Worm (Caenorhabditis elegans): ENCODE measurements around the gene clc-1.

The clc-1 gene

DNA sequence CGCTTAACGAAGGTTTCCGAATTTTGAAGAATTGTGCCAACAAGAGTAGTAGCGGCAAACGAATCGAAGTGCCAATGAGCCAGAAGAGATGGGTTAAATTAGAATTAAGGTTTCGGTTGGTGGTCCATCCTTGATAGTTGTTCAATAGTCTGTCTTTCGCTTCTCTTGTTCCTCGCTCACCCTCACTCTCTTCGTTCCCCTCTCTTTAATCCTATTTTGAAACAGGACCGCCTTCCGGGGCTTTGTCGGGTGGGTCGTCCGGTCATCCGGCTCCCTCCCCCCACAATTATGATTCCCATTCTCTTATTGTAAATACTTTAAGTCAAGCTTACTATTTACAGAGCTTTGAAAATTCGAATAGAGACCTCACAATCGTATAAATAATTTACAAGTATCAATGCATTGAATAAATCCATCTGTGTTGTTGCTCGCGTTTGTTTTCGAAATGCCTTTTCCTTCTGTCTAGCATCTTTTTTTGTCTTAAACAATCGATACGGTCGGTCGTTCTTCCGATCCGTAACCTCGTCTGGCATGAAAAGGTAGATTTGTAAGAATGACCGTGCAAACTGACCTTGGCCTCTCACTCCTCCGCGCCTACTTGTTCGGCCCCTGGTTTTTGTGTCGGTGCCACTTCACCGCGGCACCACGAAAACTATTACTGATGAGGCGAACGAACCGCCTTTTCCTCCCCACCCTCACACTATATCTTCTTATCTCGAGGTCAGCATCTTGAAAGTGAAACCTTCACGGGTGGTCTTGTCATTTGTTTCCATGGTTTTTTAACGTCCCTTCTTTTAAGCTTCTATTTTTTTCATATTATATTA is 13.9 kb upstream of the clc-1 start:
- TF ChIP-seq unc-62 (GFP tag; optimal IDR thresholded peaks at IDR 0.05) = no peak

DNA sequence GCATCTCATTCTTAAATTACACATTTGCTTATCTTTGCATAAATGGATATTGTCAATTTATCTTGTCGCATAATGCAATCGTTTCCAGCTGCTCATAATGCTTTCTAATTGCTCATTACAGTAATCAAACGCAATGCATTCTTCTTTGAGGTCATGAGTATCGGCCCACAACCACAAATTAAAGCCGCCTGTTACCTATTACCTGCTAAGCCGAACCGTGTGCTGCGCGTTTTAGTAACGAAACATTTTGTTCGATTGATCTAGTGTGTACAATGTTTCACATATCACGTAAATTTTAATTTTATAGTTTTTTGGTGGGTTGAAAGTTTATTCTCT is 13.3 kb upstream of the clc-1 start:
- TF ChIP-seq unc-62 (GFP tag; optimal IDR thresholded peaks at IDR 0.05) = no peak

DNA sequence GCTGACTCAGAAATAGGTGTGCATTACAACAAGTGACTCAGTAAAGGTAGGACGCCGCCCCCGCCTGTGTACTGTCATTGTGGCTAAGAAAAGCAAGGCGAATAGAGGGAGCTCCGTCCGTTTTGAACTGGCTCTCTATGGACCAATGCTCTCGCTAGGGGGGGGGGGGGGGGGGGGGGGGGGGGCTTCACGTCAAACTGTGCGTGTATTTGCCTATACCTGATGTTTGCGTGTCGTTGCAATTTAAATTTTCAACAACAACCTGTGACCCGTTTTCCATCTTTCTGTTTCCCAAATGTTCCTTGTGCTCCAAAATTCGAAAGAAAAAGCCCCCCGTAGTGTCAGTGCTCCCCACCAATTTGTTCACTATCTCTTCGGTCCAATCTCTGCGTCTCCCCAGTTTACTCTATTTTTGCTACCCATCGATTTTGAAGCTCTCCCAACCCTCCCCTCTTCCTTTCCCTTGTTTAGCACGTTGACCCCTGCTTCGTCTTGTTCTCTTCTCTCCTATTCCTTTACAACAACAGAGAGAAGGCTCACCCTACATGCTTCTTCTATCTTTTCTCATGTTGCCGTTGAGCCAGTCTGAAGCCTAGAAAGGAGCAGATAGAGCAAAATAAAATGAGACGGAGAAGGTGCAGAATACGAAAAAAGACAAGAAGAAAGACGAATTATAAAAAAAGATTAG is 12.7 kb upstream of the clc-1 start:
- TF ChIP-seq unc-62 (GFP tag; optimal IDR thresholded peaks at IDR 0.05) = no peak

DNA sequence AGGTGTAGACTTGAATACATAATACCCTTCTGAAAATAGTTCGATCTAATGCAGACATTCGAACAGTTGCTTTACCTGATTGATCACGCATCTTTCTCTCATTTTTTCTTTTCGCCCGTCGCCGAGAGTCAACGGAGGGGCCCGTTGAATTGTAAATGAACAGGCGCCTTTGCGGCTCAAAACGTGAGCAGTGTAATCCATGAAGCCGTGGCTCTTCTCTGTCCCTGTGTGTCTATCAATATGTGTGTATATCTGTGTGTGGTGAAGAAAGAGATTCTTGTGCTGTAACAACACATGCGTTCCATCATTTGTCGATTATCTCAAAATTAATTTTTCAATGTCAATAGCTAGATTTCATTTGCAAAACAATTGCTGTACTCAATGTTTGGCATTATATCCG is 11.7 kb upstream of the clc-1 start:
- TF ChIP-seq unc-62 (GFP tag; optimal IDR thresholded peaks at IDR 0.05) = no peak

DNA sequence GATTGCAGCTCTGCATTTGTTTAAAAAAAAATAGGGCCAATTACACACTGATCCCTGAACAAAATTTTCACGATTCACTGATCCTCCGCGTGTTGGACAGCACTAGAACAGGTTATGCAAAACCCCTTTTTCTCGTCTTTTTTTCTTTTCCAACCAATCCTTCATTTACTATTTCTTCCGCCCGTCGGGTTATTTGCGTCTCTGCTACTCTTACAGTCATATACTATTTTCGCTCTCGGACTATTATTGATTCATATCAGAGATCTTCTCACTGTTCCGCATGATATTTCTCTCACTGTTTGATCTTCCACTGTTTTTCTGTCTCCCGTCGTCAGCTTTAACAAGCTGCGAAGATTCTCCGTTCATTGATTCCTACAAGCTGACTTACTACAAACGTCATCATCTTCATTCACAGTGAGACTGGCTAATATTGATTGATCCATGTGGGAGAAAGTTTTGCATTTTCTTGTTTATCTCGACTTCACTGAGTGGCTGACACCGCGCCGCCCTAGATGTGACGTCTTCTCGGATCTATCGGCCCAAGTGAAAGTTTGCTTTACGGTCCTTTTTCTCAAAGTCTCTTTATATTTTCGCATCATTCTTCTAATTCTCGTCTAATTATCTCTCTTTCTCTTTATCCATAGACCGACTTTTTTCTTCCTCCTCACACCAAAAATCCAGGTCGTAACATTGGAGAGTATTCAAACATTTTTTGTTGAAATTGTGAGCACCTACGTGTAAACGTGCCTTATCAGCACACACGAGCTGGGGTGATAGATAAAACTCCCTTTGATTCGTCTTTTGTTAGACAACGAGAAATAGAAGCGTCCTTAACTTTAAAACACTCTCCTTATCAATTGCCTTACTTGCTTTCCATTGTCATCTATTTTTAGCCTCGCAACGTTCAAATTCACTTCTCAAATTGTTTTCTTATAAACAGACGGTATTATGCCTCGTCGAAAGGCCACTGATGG is 10.8 kb upstream of the clc-1 start:
- TF ChIP-seq unc-62 (GFP tag; optimal IDR thresholded peaks at IDR 0.05) = no peak

DNA sequence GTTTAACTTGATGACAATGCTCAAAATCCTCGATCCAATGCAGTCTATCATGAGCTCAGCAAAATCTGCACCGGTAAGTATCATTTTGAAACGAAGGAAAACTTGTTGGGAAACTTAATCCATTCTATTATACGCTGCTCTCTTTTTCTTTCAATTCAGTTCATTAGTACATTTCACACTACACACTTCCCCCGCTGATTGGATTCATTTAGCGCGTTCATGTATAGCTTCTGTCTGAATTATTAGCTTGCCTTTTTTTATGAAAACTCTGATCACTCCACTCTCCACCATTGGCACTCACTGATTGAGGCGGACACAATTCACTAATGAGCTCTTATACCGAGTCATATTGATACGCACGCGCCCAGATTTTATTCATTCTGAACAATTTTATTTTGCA is 9.0 kb upstream of the clc-1 start:
- TF ChIP-seq unc-62 (GFP tag; optimal IDR thresholded peaks at IDR 0.05) = no peak

DNA sequence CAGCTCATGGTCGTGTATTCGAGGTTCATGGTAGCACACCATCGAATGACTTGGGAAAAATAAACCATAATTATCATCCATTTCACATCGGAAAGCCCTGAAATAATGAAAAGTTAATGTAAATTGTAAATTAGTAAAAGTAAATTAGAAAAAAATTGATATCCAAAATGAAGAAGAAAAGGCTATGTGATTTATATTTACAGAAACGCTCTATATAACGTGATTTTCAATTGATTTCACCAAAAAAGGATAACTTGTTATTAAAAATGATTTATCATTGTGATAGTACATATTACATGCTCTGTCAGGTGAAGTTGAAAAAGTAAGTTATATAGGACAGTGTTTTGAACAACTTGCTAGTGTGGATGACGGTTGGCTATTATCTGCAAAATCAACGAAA is 4.5 kb upstream of the clc-1 start, which contains the start of gene C09F12.3:
Gene C09F12.3 (minus strand): TSS at position 101 of the 400 bp plus-strand sequence.
- TF ChIP-seq unc-62 (GFP tag; optimal IDR thresholded peaks at IDR 0.05) = no peak

DNA sequence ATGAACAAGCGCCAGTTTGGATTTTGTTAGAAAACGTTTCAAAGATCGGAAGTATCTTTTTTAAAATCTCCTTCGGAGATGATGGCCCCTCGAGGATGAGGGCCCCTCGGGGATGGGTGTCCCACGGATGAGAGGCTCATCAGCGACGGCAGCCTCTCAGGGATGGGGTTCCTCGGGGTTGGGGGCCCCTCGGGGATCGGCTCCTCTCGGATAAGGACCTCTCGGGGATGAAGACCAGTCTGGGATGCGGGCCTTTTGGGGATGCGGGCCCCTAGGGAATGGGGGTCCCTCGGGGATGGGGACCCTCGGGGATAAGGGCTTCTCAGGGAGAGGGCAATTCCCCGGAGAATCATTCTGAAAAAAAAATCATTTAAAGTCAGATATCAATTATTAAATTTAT is 3.1 kb downstream of the clc-1 start:
- TF ChIP-seq unc-62 (GFP tag; optimal IDR thresholded peaks at IDR 0.05) = no peak

DNA sequence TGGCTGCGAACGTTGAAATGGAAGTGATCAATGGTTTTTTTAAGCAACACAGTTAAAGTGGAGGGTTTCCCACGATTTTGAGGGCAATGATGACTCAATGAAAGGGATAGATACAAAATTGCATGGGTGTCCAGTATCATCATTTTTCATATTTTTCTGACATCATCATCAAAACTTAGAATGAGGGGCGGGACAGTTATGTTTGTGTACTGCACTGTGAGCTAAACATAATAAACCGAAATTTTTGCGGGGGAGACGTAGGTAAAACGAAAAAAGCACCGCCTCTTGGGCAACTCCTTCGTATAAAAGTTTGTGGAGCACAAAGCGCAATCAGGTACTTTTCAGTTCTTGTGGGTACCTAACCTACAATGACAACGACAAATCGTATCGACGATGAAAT is 6.4 kb downstream of the clc-1 start, which contains the start of gene C09F12.2:
Gene C09F12.2 (plus strand): TSS at position 301 of the 400 bp plus-strand sequence.
- TF ChIP-seq unc-62 (GFP tag; optimal IDR thresholded peaks at IDR 0.05) = no peak

DNA sequence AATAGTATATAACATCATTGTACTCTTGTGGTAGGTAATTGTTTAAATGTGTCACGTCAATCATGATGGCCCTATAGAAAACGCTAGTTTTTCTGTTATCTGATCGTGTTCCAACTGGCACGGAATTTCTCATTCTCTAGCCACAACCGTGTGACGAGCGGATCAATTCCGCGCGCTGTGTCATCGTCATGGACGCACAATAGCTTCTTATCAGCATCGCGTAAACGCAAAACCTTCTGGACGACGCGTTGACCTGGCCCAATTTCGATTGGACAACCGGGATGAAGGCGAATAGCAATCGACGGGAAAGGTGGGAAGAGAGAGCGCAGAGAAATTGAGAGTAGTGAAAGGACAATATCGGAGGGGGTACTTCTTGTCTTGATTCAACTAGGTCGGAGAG is 9.8 kb downstream of the clc-1 start, which contains the start of gene lpr-3:
Gene lpr-3 (plus strand): TSS at position 374 of the 400 bp plus-strand sequence.
- TF ChIP-seq unc-62 (GFP tag; optimal IDR thresholded peaks at IDR 0.05) = no peak

DNA sequence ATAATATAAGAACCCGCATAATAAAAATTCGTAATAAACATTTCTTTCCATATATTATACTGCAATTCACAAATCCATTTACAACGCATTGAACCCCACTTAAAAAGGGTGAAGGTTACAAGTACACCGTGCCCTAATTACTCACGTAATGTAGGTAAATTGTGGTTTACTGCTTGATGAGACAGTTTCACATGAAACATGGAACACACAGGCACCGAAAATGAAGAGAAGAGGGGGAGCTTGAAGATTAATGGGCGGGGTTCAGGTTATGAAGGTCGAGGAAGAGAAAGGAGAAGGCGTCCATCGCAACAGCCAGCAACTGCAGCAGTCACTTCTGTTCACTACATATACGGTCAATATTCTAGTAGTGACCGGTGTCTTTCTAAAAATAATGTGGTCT is 12.5 kb downstream of the clc-1 start, which contains the start of gene lpr-6:
Gene lpr-6 (plus strand): TSS at position 251 of the 400 bp plus-strand sequence.
- no peak for TF ChIP-seq unc-62 (GFP tag; optimal IDR thresholded peaks at IDR 0.05)

DNA sequence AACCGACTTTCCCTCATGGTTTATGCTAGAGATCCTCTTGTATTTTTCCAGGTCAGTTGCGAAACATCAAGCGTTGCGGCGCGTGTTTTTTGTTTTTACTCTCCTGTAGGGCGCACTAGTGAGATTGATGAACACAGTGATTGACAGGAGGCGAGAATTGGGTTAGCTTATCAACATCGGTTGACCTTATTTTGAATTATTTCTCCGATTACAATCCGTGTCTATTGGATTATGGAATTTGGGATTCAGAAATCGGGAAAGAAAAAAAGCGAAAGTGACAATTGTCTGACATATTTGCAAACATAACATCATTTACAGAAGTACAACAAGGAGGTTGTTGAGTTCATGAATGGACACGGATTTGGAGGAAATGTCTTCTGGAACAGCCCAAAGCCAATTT is 13.7 kb downstream of the clc-1 start:
- TF ChIP-seq unc-62 (GFP tag; optimal IDR thresholded peaks at IDR 0.05) = no peak

DNA sequence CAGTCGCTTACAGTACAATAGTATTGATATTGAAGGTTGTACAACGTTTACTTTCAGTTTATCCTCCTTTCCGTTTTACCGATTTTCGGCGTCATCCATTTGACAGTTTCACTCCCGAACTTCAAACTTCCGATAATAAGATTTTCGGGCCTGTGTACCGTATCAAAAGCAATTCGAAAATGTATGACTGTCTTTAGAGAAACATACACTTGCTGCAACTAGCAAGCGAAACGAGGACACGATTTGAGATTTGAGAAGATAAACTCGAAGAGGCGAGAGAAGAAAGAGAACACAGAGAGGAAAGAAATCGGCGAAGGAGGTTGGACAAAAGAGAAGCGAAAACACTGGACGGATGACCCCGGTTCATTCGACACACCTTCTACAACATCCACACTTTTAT is 14.7 kb downstream of the clc-1 start, which contains the start of gene lpr-5:
Gene lpr-5 (plus strand): TSS at position 220 of the 400 bp plus-strand sequence.
- TF ChIP-seq unc-62 (GFP tag; optimal IDR thresholded peaks at IDR 0.05) = no peak

DNA sequence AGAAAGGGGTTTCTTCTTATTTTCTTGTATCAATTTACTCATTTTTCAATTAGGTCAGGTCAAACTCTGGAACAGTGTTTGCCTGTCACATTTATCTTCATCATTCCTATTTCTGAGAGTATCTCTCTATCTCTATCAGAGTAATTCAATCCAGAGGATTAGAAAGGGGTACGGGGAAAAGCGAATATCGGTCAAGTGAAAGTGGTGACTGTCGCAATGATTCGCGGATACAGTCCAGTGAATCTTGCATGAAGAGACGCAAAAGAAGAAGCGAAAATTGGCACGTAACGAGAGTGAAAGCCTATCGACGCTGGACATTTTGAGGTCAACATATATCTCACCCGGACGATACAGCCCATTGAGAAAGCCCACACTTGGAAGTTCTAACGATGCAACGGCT is 17.6 kb downstream of the clc-1 start, which contains the start of gene lpr-4:
Gene lpr-4 (plus strand): TSS at position 328 of the 400 bp plus-strand sequence.
- TF ChIP-seq unc-62 (GFP tag; optimal IDR thresholded peaks at IDR 0.05) = no peak

DNA sequence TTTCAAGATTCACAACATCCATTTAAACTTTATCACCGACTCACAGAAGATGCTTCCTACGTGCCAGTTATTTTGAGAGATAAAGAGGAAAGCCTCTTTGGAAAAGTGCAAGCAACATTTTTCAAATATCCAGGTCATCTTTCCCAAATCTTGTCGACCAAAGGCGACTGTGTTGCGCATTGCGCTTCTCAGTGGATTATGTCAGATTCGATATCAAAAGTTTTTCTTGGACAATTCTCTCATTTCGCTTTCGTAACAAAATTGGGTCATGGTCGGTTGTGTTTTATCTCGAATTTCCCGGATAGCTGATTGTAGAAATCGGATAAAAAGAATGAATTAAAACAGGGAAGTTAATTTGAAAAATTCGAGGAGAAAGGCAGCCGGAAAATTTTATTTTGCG is 20.0 kb downstream of the clc-1 start:
- TF ChIP-seq unc-62 (GFP tag; optimal IDR thresholded peaks at IDR 0.05) = no peak

DNA sequence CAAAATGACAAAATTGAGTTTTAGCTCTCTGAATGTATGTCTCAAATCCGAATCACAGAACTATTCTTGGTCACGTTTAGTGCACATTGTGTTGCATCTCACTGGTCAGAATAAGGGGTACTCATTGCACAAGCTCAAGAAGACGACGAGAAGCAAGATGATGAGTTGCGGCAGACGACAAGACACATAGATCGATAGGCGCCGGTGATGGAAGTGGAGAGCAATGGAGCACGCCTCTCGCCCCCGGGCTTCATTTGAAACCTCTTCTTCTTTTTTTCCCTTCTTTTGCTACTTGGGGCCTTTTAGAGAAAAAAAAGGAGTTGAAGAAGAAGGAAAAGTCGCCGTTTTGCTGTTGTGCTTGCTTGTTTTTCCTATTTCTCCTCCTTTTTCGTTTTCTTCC is 21.1 kb downstream of the clc-1 start, which contains the start of gene apt-9:
Gene apt-9 (plus strand): TSS at position 194 of the 400 bp plus-strand sequence.
- no peak for TF ChIP-seq unc-62 (GFP tag; optimal IDR thresholded peaks at IDR 0.05)
